Fruit fly (Drosophila melanogaster): ENCODE measurements around the gene CG3744.
A peak's percentile ranks its signal among the peaks of the same experiment; 100 is the strongest.

The CG3744 gene

DNA sequence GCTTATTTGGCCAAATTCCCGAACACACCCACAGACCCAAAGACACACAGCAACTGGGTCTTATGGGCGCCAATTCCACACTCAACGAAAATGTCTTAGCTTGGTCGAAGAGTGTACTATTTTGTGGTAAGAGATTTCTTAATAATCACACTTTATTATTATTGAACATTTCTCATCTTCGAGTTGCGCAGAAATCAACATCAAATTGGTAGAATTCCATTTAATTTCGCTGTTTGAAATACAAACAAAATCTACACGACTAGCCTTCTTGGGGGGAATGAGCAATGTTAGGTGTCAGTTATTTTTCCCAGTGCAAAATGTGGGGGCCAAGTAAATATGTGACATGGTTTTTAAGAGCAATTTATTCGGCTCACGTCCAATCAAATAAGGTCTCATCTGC is 14.5 kb upstream of the CG3744 start (continued):
- TF ChIP-seq CrebB (tag; optimal IDR thresholded peaks at IDR 0.05) (no peak), Hr51 (GFP tag; optimal IDR thresholded peaks at IDR 0.05) (peak in 1 of 2 experiments; percentile 31), CG17359 (tag; optimal IDR thresholded peaks at IDR 0.05) (no peak), CG11504 (tag; optimal IDR thresholded peaks at IDR 0.05) (peak; percentile 39), row (GFP tag; IDR thresholded peaks at IDR 0.05) (peak; percentile 41; the same call in 2 of the 3 replicates), CG4282 (GFP tag; optimal IDR thresholded peaks at IDR 0.05) (no peak), lab (GFP tag; optimal IDR thresholded peaks at IDR 0.05) (peak; percentile 25), grau (tag; optimal IDR thresholded peaks at IDR 0.05) (peak; percentile 32), CoRest (tag; optimal IDR thresholded peaks at IDR 0.05) (peak; percentile 3), CG18262 (tag; optimal IDR thresholded peaks at IDR 0.05) (peak; percentile 15), cad (GFP tag; optimal IDR thresholded peaks at IDR 0.05) (no peak), phol (tag; optimal IDR thresholded peaks at IDR 0.05) (peak; percentile 14), CG2120 (GFP tag; optimal IDR thresholded peaks at IDR 0.05) (peak; percentile 3)

DNA sequence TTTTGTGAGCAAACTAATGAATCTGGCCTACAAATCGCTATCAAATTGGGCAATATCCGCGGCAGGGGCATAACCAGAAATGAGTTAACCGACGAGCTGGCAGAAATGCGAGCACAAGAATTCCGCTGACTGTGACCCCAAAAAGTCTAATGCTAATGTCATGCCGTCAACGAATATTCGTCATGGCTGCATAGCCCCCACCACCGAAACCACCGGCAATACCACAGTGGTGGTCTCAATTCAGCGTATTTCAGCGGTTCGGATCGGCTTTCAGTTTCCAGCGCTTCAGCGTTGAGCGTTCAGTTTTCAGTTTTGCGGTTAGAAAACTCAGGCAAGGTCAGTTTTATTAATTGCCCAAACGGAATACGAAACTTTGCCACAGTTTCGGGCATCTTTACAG is 13.8 kb upstream of the CG3744 start:
- no peak for TF ChIP-seq org-1 (GFP tag; optimal IDR thresholded peaks at IDR 0.05)
- TF ChIP-seq unpg (GFP tag; optimal IDR thresholded peaks at IDR 0.05) = no peak
- TF ChIP-seq ac (GFP tag; optimal IDR thresholded peaks at IDR 0.05) = no peak
- TF ChIP-seq Hr51 (GFP tag; optimal IDR thresholded peaks at IDR 0.05) = no peak
- no peak for TF ChIP-seq fd64A (GFP tag; optimal IDR thresholded peaks at IDR 0.05)
- no peak for TF ChIP-seq gfzf (GFP tag; optimal IDR thresholded peaks at IDR 0.05)
- no peak for TF ChIP-seq gem (tag; optimal IDR thresholded peaks at IDR 0.05)
- no peak for TF ChIP-seq BtbVII (GFP tag; optimal IDR thresholded peaks at IDR 0.05)

DNA sequence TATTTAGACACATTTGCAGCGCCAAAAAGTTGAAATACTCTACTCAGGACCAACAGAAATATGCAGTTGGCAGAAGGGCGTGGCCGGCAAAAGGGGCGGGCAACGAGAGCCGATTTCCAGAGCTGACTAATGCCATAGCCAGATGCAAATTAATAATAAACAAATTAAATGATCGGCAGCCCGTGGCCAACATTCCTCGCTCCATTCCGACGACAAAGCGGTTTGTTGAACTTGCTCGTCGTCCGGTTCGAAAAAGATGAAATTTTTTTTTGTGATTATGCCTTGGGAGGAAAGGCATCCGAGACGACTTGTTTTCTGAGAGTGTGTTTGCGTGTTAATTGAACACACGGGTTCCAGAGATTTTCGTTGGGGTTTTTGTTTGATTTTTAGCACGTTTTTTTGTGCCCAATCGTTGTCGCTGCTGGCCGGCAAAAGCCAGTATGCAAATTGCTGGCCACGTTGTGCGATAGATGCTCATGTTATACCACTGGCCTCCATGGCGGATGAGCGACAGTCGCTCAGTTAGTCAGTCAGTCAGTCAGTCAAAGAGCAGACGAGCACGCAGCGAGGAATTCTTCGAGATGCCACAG is 12.9 kb upstream of the CG3744 start:
- no peak for TF ChIP-seq trh (GFP tag; optimal IDR thresholded peaks at IDR 0.05)
- TF ChIP-seq CG2116 (GFP tag; optimal IDR thresholded peaks at IDR 0.05) = no peak
- TF ChIP-seq grn (GFP tag; optimal IDR thresholded peaks at IDR 0.05) = no peak
- no peak for TF ChIP-seq sug (tag; optimal IDR thresholded peaks at IDR 0.05)
- no peak for TF ChIP-seq CG10565 (GFP tag; optimal IDR thresholded peaks at IDR 0.05)
- TF ChIP-seq CG13296 (GFP tag; optimal IDR thresholded peaks at IDR 0.05) = no peak
- no peak for TF ChIP-seq ems (GFP tag; optimal IDR thresholded peaks at IDR 0.05)
- no peak for TF ChIP-seq Lhr (GFP tag; optimal IDR thresholded peaks at IDR 0.05)
- no peak for TF ChIP-seq Sry-β (GFP tag; optimal IDR thresholded peaks at IDR 0.05)
- TF ChIP-seq her (GFP tag; optimal IDR thresholded peaks at IDR 0.05) = no peak
- TF ChIP-seq tap (tag; optimal IDR thresholded peaks at IDR 0.05) = no peak
- TF ChIP-seq CG18619 (GFP tag; optimal IDR thresholded peaks at IDR 0.05) = no peak
- no peak for TF ChIP-seq CG7556 (GFP tag; optimal IDR thresholded peaks at IDR 0.05)
- TF ChIP-seq eve (GFP tag; optimal IDR thresholded peaks at IDR 0.05) = no peak
- no peak for TF ChIP-seq yki (optimal IDR thresholded peaks at IDR 0.05)
- TF ChIP-seq BEAF-32 (GFP tag; optimal IDR thresholded peaks at IDR 0.05) = no peak
- TF ChIP-seq rib (GFP tag; IDR thresholded peaks at IDR 0.05) = no peak
- no peak for TF ChIP-seq chm (GFP tag; IDR thresholded peaks at IDR 0.05)
- TF ChIP-seq Hsf (GFP tag; optimal IDR thresholded peaks at IDR 0.05) = no peak
- TF ChIP-seq CG15514 (GFP tag; optimal IDR thresholded peaks at IDR 0.05) = no peak
- 0 out of 2 replicates have a peak, but pooled peaks have one; percentile 12 for TF ChIP-seq vvl (GFP tag; IDR thresholded peaks at IDR 0.05)
- no peak for TF ChIP-seq eyg (GFP tag; optimal IDR thresholded peaks at IDR 0.05)
- TF ChIP-seq CG8281 (tag; optimal IDR thresholded peaks at IDR 0.05) = peak; percentile 49
- no peak for TF ChIP-seq CG8478 (optimal IDR thresholded peaks at IDR 0.05)
- TF ChIP-seq Rx (GFP tag; IDR thresholded peaks at IDR 0.05) = no peak
- no peak for TF ChIP-seq CG2875 (GFP tag; optimal IDR thresholded peaks at IDR 0.05)
- no peak for TF ChIP-seq Aef1 (GFP tag; IDR thresholded peaks at IDR 0.05)
- 0 out of 4 replicates have a peak, but pooled peaks have one; percentile 70 for TF ChIP-seq chinmo (GFP tag; IDR thresholded peaks at IDR 0.05; ENCODE audit: partially characterized antibody)
- TF ChIP-seq sqz (GFP tag; optimal IDR thresholded peaks at IDR 0.05) = peak; percentile 35

Measured in whole organism, embryonic.